4 worm cellular contexts compared by ENCODE assay signal in genomic region chrIV:6323654-6324224, ce11.
A peak's percentile ranks its signal among the peaks of the same experiment; 100 is the strongest.
TF ChIP-seq lines count a peak whose summit lies in the region.

Gene sqd-1, plus strand, starts transcription at chrIV:6324174.

TF ChIP-seq in whole organism, L2 larva, 48 proteins besides CTCF, POLR2A, EP300 and RAD21 (continues in another document):
- peak; percentile 86 for TF ChIP-seq sem-4 (tag; optimal IDR thresholded peaks at IDR 0.05; lab: Kevin White, UChicago)
- no peak for TF ChIP-seq nhr-12 (tag; optimal IDR thresholded peaks at IDR 0.05; lab: Kevin White, UChicago)
- no peak for TF ChIP-seq peb-1 (tag; optimal IDR thresholded peaks at IDR 0.05; lab: Kevin White, UChicago)
- peak; percentile 39 for TF ChIP-seq unc-62 (GFP tag; optimal IDR thresholded peaks at IDR 0.05; lab: Kevin White, UChicago)
- TF ChIP-seq nhr-6 (tag; optimal IDR thresholded peaks at IDR 0.05; lab: Kevin White, UChicago): peak; percentile 91
- TF ChIP-seq nhr-237 (tag; optimal IDR thresholded peaks at IDR 0.05; lab: Kevin White, UChicago): peak; percentile 35
- no peak for TF ChIP-seq lin-39 (tag; optimal IDR thresholded peaks at IDR 0.05; lab: Kevin White, UChicago)
- TF ChIP-seq fos-1 (tag; optimal IDR thresholded peaks at IDR 0.05; lab: Kevin White, UChicago): peak; percentile 85
- TF ChIP-seq zag-1 (tag; optimal IDR thresholded peaks at IDR 0.05; lab: Kevin White, UChicago): peak; percentile 78
- TF ChIP-seq elt-1 (tag; optimal IDR thresholded peaks at IDR 0.05; lab: Kevin White, UChicago): no peak
- peak; percentile 98 for TF ChIP-seq sma-9 (GFP tag; optimal IDR thresholded peaks at IDR 0.05; lab: Kevin White, UChicago)
- TF ChIP-seq sma-9 (tag; optimal IDR thresholded peaks at IDR 0.05; lab: Kevin White, UChicago): no peak
- TF ChIP-seq elt-3 (tag; optimal IDR thresholded peaks at IDR 0.05; lab: Kevin White, UChicago): no peak
- TF ChIP-seq dmd-4 (tag; optimal IDR thresholded peaks at IDR 0.05; lab: Kevin White, UChicago): no peak
- TF ChIP-seq nhr-77 (tag; optimal IDR thresholded peaks at IDR 0.05; lab: Kevin White, UChicago): peak; percentile 56
- TF ChIP-seq unc-39 (tag; optimal IDR thresholded peaks at IDR 0.05; lab: Kevin White, UChicago): no peak
- no peak for TF ChIP-seq mbf-1 (tag; optimal IDR thresholded peaks at IDR 0.05; lab: Kevin White, UChicago)
- no peak for TF ChIP-seq ztf-11 (tag; optimal IDR thresholded peaks at IDR 0.05; lab: Kevin White, UChicago)
- peak; percentile 99 for TF ChIP-seq lin-11 (tag; optimal IDR thresholded peaks at IDR 0.05; lab: Kevin White, UChicago)
- TF ChIP-seq ZK546.5 (tag; optimal IDR thresholded peaks at IDR 0.05; lab: Kevin White, UChicago): peak; percentile 100
- peak; percentile 97 for TF ChIP-seq nhr-25 (tag; optimal IDR thresholded peaks at IDR 0.05; lab: Kevin White, UChicago)
- TF ChIP-seq nhr-23 (tag; optimal IDR thresholded peaks at IDR 0.05; lab: Kevin White, UChicago): no peak
- TF ChIP-seq mdl-1 (tag; optimal IDR thresholded peaks at IDR 0.05; lab: Kevin White, UChicago): peak; percentile 27 to 69
- TF ChIP-seq snpc-4 (tag; optimal IDR thresholded peaks at IDR 0.05; lab: Kevin White, UChicago): peak; percentile 84

TF ChIP-seq in whole organism, L4 larva, 104 proteins besides CTCF, POLR2A, EP300 and RAD21 (continues in another document):
- TF ChIP-seq lsy-2 (tag; optimal IDR thresholded peaks at IDR 0.05; lab: Kevin White, UChicago) (peak; percentile 95 to 99), nhr-11 (tag; optimal IDR thresholded peaks at IDR 0.05; lab: Kevin White, UChicago) (peak; percentile 95), mdt-29 (GFP tag; IDR thresholded peaks at IDR 0.05; lab: Robert Waterston, UW) (peak; percentile 93), nhr-25 (tag; optimal IDR thresholded peaks at IDR 0.05; lab: Kevin White, UChicago; ENCODE audit: borderline replicate concordance, insufficient read depth) (peak; percentile 84), F44E2.7 (GFP tag; IDR thresholded peaks at IDR 0.05; lab: Robert Waterston, UW) (no peak), ceh-28 (tag; optimal IDR thresholded peaks at IDR 0.05; lab: Kevin White, UChicago) (no peak), mdl-1 (tag; optimal IDR thresholded peaks at IDR 0.05; lab: Kevin White, UChicago) (peak; percentile 53 to 61), jun-1 (tag; optimal IDR thresholded peaks at IDR 0.05; lab: Kevin White, UChicago) (peak; percentile 88), duxl-1 (tag; optimal IDR thresholded peaks at IDR 0.05; lab: Kevin White, UChicago; ENCODE audit: poor library complexity) (peak; percentile 82), D1046.2 (GFP tag; IDR thresholded peaks at IDR 0.05; lab: Robert Waterston, UW) (peak; percentile 68; the same call in 1 of the 2 replicates), daf-12 (tag; optimal IDR thresholded peaks at IDR 0.05; lab: Kevin White, UChicago) (no peak), ceh-82 (tag; optimal IDR thresholded peaks at IDR 0.05; lab: Kevin White, UChicago) (peak; percentile 24), dmd-6 (GFP tag; IDR thresholded peaks at IDR 0.05; lab: Robert Waterston, UW) (peak; percentile 96), Y48G9A.11 (GFP tag; IDR thresholded peaks at IDR 0.05; lab: Robert Waterston, UW) (peak; percentile 87), F10B5.3 (tag; optimal IDR thresholded peaks at IDR 0.05; lab: Kevin White, UChicago) (peak; percentile 88), Y105C5A.15 (GFP tag; IDR thresholded peaks at IDR 0.05; lab: Robert Waterston, UW) (0 out of 2 replicates have a peak, but pooled peaks have one; percentile 64), lim-7 (GFP tag; IDR thresholded peaks at IDR 0.05; lab: Robert Waterston, UW) (peak; percentile 74), unc-39 (tag; optimal IDR thresholded peaks at IDR 0.05; lab: Kevin White, UChicago) (no peak), ztf-11 (tag; optimal IDR thresholded peaks at IDR 0.05; lab: Kevin White, UChicago) (peak; percentile 7), zfp-2 (tag; optimal IDR thresholded peaks at IDR 0.05; lab: Kevin White, UChicago) (peak; percentile 99), nhr-77 (tag; optimal IDR thresholded peaks at IDR 0.05; lab: Kevin White, UChicago) (peak; percentile 81), dve-1 (tag; optimal IDR thresholded peaks at IDR 0.05; lab: Kevin White, UChicago; ENCODE audit: insufficient read depth) (peak; percentile 99), pqm-1 (tag; optimal IDR thresholded peaks at IDR 0.05; lab: Kevin White, UChicago) (no peak)

TF ChIP-seq in whole organism, late embryonic, 69 proteins besides CTCF, POLR2A, EP300 and RAD21 (continues in another document):
- peak; percentile 20 for TF ChIP-seq npax-4 (tag; optimal IDR thresholded peaks at IDR 0.05; lab: Kevin White, UChicago)
- TF ChIP-seq nhr-11 (tag; optimal IDR thresholded peaks at IDR 0.05; lab: Kevin White, UChicago): no peak
- TF ChIP-seq ceh-31 (tag; optimal IDR thresholded peaks at IDR 0.05; lab: Kevin White, UChicago): peak; percentile 90
- no peak for TF ChIP-seq ceh-14 (tag; optimal IDR thresholded peaks at IDR 0.05; lab: Kevin White, UChicago)
- TF ChIP-seq eyg-1 (tag; optimal IDR thresholded peaks at IDR 0.05; lab: Kevin White, UChicago): no peak
- peak; percentile 54 for TF ChIP-seq ceh-48 (tag; optimal IDR thresholded peaks at IDR 0.05; lab: Kevin White, UChicago)
- TF ChIP-seq C38D4.7 (GFP tag; optimal IDR thresholded peaks at IDR 0.05; lab: Kevin White, UChicago): no peak
- peak; percentile 81 for TF ChIP-seq unc-42 (tag; optimal IDR thresholded peaks at IDR 0.05; lab: Kevin White, UChicago)
- no peak for TF ChIP-seq pqm-1 (tag; optimal IDR thresholded peaks at IDR 0.05; lab: Kevin White, UChicago)
- no peak for TF ChIP-seq unc-3 (GFP tag; conservative IDR thresholded peaks at IDR 0.05; lab: Robert Waterston, UW)
- no peak for TF ChIP-seq unc-3 (tag; optimal IDR thresholded peaks at IDR 0.05; lab: Kevin White, UChicago)
- no peak for TF ChIP-seq pag-3 (tag; optimal IDR thresholded peaks at IDR 0.05; lab: Kevin White, UChicago; ENCODE audit: borderline replicate concordance)
- TF ChIP-seq ceh-19 (GFP tag; optimal IDR thresholded peaks at IDR 0.05; lab: Kevin White, UChicago): peak; percentile 46
- peak; percentile 87 for TF ChIP-seq ceh-18 (tag; optimal IDR thresholded peaks at IDR 0.05; lab: Kevin White, UChicago)
- TF ChIP-seq hlh-6 (tag; optimal IDR thresholded peaks at IDR 0.05; lab: Kevin White, UChicago): peak; percentile 33
- peak; percentile 80 for TF ChIP-seq madf-2 (tag; optimal IDR thresholded peaks at IDR 0.05; lab: Kevin White, UChicago)
- peak; percentile 69 for TF ChIP-seq C08G9.2 (tag; optimal IDR thresholded peaks at IDR 0.05; lab: Kevin White, UChicago)
- peak; percentile 83 for TF ChIP-seq tbx-2 (tag; optimal IDR thresholded peaks at IDR 0.05; lab: Kevin White, UChicago)
- no peak for TF ChIP-seq tbx-7 (tag; optimal IDR thresholded peaks at IDR 0.05; lab: Kevin White, UChicago)
- no peak for TF ChIP-seq Y22D7AL.16 (tag; optimal IDR thresholded peaks at IDR 0.05; lab: Kevin White, UChicago)
- no peak for TF ChIP-seq mec-3 (tag; optimal IDR thresholded peaks at IDR 0.05; lab: Kevin White, UChicago; ENCODE audit: borderline replicate concordance)
- peak; percentile 44 for TF ChIP-seq F13H6.1 (tag; optimal IDR thresholded peaks at IDR 0.05; lab: Kevin White, UChicago)
- TF ChIP-seq gmeb-2 (tag; optimal IDR thresholded peaks at IDR 0.05; lab: Kevin White, UChicago): peak; percentile 44
- TF ChIP-seq pha-4 (tag; optimal IDR thresholded peaks at IDR 0.05; lab: Kevin White, UChicago): no peak
- TF ChIP-seq ref-2 (tag; optimal IDR thresholded peaks at IDR 0.05; lab: Kevin White, UChicago): peak; percentile 80
- TF ChIP-seq ahr-1 (tag; optimal IDR thresholded peaks at IDR 0.05; lab: Kevin White, UChicago): no peak

TF ChIP-seq in whole organism, mixed stage, embryonic, 35 proteins besides CTCF, POLR2A, EP300 and RAD21 (continues in another document):
- TF ChIP-seq ceh-83 (GFP tag; optimal IDR thresholded peaks at IDR 0.05; lab: Kevin White, UChicago) (no peak), ztf-11 (tag; optimal IDR thresholded peaks at IDR 0.05; lab: Kevin White, UChicago) (no peak), zip-8 (tag; optimal IDR thresholded peaks at IDR 0.05; lab: Kevin White, UChicago) (no peak), snpc-4 (tag; optimal IDR thresholded peaks at IDR 0.05; lab: Kevin White, UChicago) (no peak), ceh-39 (tag; optimal IDR thresholded peaks at IDR 0.05; lab: Kevin White, UChicago) (peak; percentile 80), sptf-1 (tag; optimal IDR thresholded peaks at IDR 0.05; lab: Kevin White, UChicago) (peak; percentile 86), drap-1 (GFP tag; optimal IDR thresholded peaks at IDR 0.05; lab: Kevin White, UChicago) (peak; percentile 72), hlh-1 (tag; optimal IDR thresholded peaks at IDR 0.05; lab: Kevin White, UChicago) (peak; percentile 78), lin-32 (GFP tag; optimal IDR thresholded peaks at IDR 0.05; lab: Kevin White, UChicago) (peak; percentile 47), M03D4.4 (tag; optimal IDR thresholded peaks at IDR 0.05; lab: Kevin White, UChicago) (peak; percentile 76), unc-39 (tag; optimal IDR thresholded peaks at IDR 0.05; lab: Kevin White, UChicago) (no peak), nhr-12 (tag; optimal IDR thresholded peaks at IDR 0.05; lab: Kevin White, UChicago) (no peak), mep-1 (tag; optimal IDR thresholded peaks at IDR 0.05; lab: Kevin White, UChicago) (peak; percentile 84), ham-2 (GFP tag; optimal IDR thresholded peaks at IDR 0.05; lab: Kevin White, UChicago) (peak; percentile 64), nhr-76 (tag; optimal IDR thresholded peaks at IDR 0.05; lab: Kevin White, UChicago) (no peak), ces-1 (GFP tag; optimal IDR thresholded peaks at IDR 0.05; lab: Kevin White, UChicago) (peak; percentile 76), nhr-2 (tag; optimal IDR thresholded peaks at IDR 0.05; lab: Kevin White, UChicago) (peak; percentile 46), flh-1 (GFP tag; optimal IDR thresholded peaks at IDR 0.05; lab: Kevin White, UChicago) (no peak), sem-2 (GFP tag; optimal IDR thresholded peaks at IDR 0.05; lab: Kevin White, UChicago) (no peak), mab-5 (tag; optimal IDR thresholded peaks at IDR 0.05; lab: Kevin White, UChicago) (no peak), mls-2 (tag; optimal IDR thresholded peaks at IDR 0.05; lab: Kevin White, UChicago) (peak; percentile 72), bed-3 (GFP tag; optimal IDR thresholded peaks at IDR 0.05; lab: Kevin White, UChicago) (peak; percentile 22), tbx-8 (GFP tag; optimal IDR thresholded peaks at IDR 0.05; lab: Kevin White, UChicago) (no peak), nhr-237 (tag; optimal IDR thresholded peaks at IDR 0.05; lab: Kevin White, UChicago) (peak; percentile 93), lsy-2 (tag; optimal IDR thresholded peaks at IDR 0.05; lab: Kevin White, UChicago) (peak; percentile 97), nhr-28 (tag; optimal IDR thresholded peaks at IDR 0.05; lab: Kevin White, UChicago) (no peak), cnd-1 (tag; optimal IDR thresholded peaks at IDR 0.05; lab: Kevin White, UChicago) (peak; percentile 65), elt-1 (tag; optimal IDR thresholded peaks at IDR 0.05; lab: Kevin White, UChicago; ENCODE audit: borderline replicate concordance, insufficient read depth) (no peak), elt-3 (tag; optimal IDR thresholded peaks at IDR 0.05; lab: Kevin White, UChicago) (no peak)
